Worm (Caenorhabditis elegans): ENCODE data around the gene F13B6.3.

DNA sequence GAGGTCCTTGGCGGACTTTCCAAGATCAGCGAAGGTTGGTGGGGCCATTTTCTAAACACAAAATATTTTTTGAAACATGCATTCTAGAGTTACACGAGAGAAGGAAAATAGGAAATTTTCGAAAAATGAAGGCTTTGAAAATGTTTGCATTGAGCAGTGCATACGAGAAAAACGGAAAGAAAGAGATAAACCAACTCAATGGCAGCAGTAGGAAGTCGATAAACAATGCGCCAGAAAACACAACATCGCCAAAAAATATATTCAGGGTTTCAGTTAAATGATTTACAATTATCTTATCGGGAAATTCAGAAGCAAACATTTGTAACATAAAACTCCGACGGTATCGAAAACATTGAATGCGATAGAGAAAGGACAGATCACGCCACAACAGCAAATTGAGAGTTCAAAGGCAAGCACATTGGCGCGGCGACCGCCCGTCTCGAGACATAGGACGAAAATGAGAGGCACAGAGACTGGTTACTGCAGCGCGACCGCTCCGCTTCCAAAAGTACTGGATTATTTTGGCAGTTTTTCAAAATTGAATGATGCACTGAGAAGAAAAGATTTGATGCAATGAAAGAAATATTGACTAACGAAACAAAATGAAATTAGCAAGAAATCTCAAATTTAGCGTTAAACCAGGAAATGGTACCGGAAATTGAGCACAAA lies 42.2 kb upstream of the F13B6.3 start, which contains the start of the genes vdac-1 and R05G6.5:
- TF ChIP-seq ceh-82 (tag; optimal IDR thresholded peaks at IDR 0.05) (no peak), unc-62 (GFP tag; optimal IDR thresholded peaks at IDR 0.05) (peak; percentile 18), fos-1 (tag; optimal IDR thresholded peaks at IDR 0.05) (no peak)

Data from whole organism, L3 larva.